Worm (Caenorhabditis elegans) whole organism, midembryonic: ENCODE measurements around the gene Y73C8B.5.

Source experiments
- T22C8.4 ChIP-seq: fragments of 200-800 bp; sonication (Bioruptor generic); IDR thresholded peaks from 2 replicates; pipeline ENCODE4 v1.3.6; 2022; ENCODE audit warnings: missing genetic modification characterization, missing compliant biosample characterization
- cog-1 ChIP-seq: sonication (generic microtip); optimal IDR thresholded peaks from 2 replicates; lab custom pipeline; 2016; ENCODE audit warnings: missing genetic modification characterization, missing compliant biosample characterization
- flt-1 ChIP-seq: fragments of 200-800 bp; sonication (Bioruptor generic); IDR thresholded peaks from 2 replicates; pipeline ENCODE4 v1.3.6; 2022; ENCODE audit warnings: missing genetic modification characterization, missing compliant biosample characterization
- klf-2 ChIP-seq: fragments of 200-800 bp; sonication (Bioruptor generic); conservative IDR thresholded peaks from 2 replicates; pipeline ENCODE4 v1.3.6; 2022; ENCODE audit warnings: missing genetic modification reagents, missing genetic modification characterization, missing compliant biosample characterization
- med-1 ChIP-seq: sonication (generic microtip); optimal IDR thresholded peaks from 2 replicates; lab custom pipeline; 2017; ENCODE audit warnings: missing genetic modification characterization, mild to moderate bottlenecking, missing compliant biosample characterization, antibody characterized with exemption, missing genetic modification reagents; ENCODE audit not compliant: insufficient read depth
- ref-1 ChIP-seq: fragments of 200-800 bp; sonication (Bioruptor generic); conservative IDR thresholded peaks from 2 replicates; pipeline ENCODE4 v1.3.6; 2022; ENCODE audit warnings: missing genetic modification reagents, missing genetic modification characterization, missing compliant biosample characterization
- tab-1 ChIP-seq: fragments of 200-800 bp; sonication (Bioruptor generic); IDR thresholded peaks from 2 replicates; pipeline ENCODE4 v1.3.6; 2022; ENCODE audit warnings: missing genetic modification characterization, missing compliant biosample characterization
- ztf-23 ChIP-seq: fragments of 200-800 bp; sonication (Bioruptor generic); IDR thresholded peaks from 2 replicates; pipeline ENCODE4 v1.3.6; 2022; ENCODE audit warnings: missing genetic modification reagents, missing genetic modification characterization, missing compliant biosample characterization
- ztf-29 ChIP-seq: fragments of 200-800 bp; sonication (Bioruptor generic); IDR thresholded peaks from 2 replicates; pipeline ENCODE4 v1.3.6; 2022; ENCODE audit warnings: missing genetic modification reagents, missing genetic modification characterization, missing compliant biosample characterization

Gene Y73C8B.5

ce11 chrV:3196832-3197329, at the start of gene Y73C8B.5, which contains the start of gene Y73C8B.1:
Y73C8B.5 (plus strand) TSS chrV:3197268.
Y73C8B.1 (minus strand) TSS chrV:3196882.
- TF ChIP-seq med-1 = no peak
- no peak for TF ChIP-seq ztf-23 (GFP tag; lab: Robert Waterston, UW)
- TF ChIP-seq tab-1 (GFP tag; lab: Robert Waterston, UW) = no peak
- TF ChIP-seq ref-1 = no peak
- no peak for TF ChIP-seq cog-1 (tag; lab: Kevin White, UChicago)
- TF ChIP-seq klf-2 (GFP tag; lab: Robert Waterston, UW) = no peak
- TF ChIP-seq flt-1 (GFP tag; lab: Robert Waterston, UW) = no peak
- TF ChIP-seq ztf-29 (GFP tag; lab: Robert Waterston, UW) = no peak

ce11 chrV:3149910-3150428, 47.1 kb upstream of the Y73C8B.5 start:
- TF ChIP-seq cog-1 (tag; lab: Kevin White, UChicago) = no peak
- no peak for TF ChIP-seq ztf-29 (GFP tag; lab: Robert Waterston, UW)
- no peak for TF ChIP-seq med-1
- no peak for TF ChIP-seq ztf-23 (GFP tag; lab: Robert Waterston, UW)
- TF ChIP-seq flt-1 (GFP tag; lab: Robert Waterston, UW) = no peak
- no peak for TF ChIP-seq ref-1
- no peak for TF ChIP-seq T22C8.4 (GFP tag; lab: Robert Waterston, UW)
- TF ChIP-seq tab-1 (GFP tag; lab: Robert Waterston, UW) = no peak
- no peak for TF ChIP-seq klf-2 (GFP tag; lab: Robert Waterston, UW)

ce11 chrV:3151862-3152261, 45.2 kb upstream of the Y73C8B.5 start, which contains the start of gene srab-6:
srab-6 (minus strand) TSS chrV:3151962.
- TF ChIP-seq tab-1 (GFP tag; lab: Robert Waterston, UW) = no peak
- TF ChIP-seq T22C8.4 (GFP tag; lab: Robert Waterston, UW) = no peak
- TF ChIP-seq ref-1 = no peak
- TF ChIP-seq ztf-23 (GFP tag; lab: Robert Waterston, UW) = no peak
- no peak for TF ChIP-seq cog-1 (tag; lab: Kevin White, UChicago)
- no peak for TF ChIP-seq ztf-29 (GFP tag; lab: Robert Waterston, UW)
- TF ChIP-seq klf-2 (GFP tag; lab: Robert Waterston, UW) = no peak
- TF ChIP-seq flt-1 (GFP tag; lab: Robert Waterston, UW) = no peak
- TF ChIP-seq med-1 = no peak

- TF ChIP-seq cog-1 (tag; lab: Kevin White, UChicago) (no peak), tab-1 (GFP tag; lab: Robert Waterston, UW) (no peak), flt-1 (GFP tag; lab: Robert Waterston, UW) (no peak), ztf-23 (GFP tag; lab: Robert Waterston, UW) (no peak), klf-2 (GFP tag; lab: Robert Waterston, UW) (no peak), ref-1 (no peak), T22C8.4 (GFP tag; lab: Robert Waterston, UW) (no peak), med-1 (no peak), ztf-29 (GFP tag; lab: Robert Waterston, UW) (no peak)
Measured at ce11 chrV:3155072-3155471, 42.0 kb upstream of the Y73C8B.5 start, which contains the start of gene srab-7. srab-7 (minus strand) TSS chrV:3155172.

- no peak for TF ChIP-seq cog-1 (tag; lab: Kevin White, UChicago)
- no peak for TF ChIP-seq ref-1
Measured at ce11 chrV:3156786-3157185, 40.3 kb upstream of the Y73C8B.5 start, which contains the start of gene exh-1. exh-1 (plus strand) TSS chrV:3157086.

- TF ChIP-seq klf-2 (GFP tag; lab: Robert Waterston, UW) (no peak), flt-1 (GFP tag; lab: Robert Waterston, UW) (no peak), tab-1 (GFP tag; lab: Robert Waterston, UW) (no peak), cog-1 (tag; lab: Kevin White, UChicago) (no peak), T22C8.4 (GFP tag; lab: Robert Waterston, UW) (no peak), med-1 (no peak), ztf-29 (GFP tag; lab: Robert Waterston, UW) (no peak), ref-1 (no peak), ztf-23 (GFP tag; lab: Robert Waterston, UW) (no peak)
Measured at ce11 chrV:3158379-3158778, 38.7 kb upstream of the Y73C8B.5 start.

ce11 chrV:3159252-3159651, 37.8 kb upstream of the Y73C8B.5 start, which contains the start of gene C36C5.12:
C36C5.12 (minus strand) TSS chrV:3159352.
- no peak for TF ChIP-seq ztf-29 (GFP tag; lab: Robert Waterston, UW)
- no peak for TF ChIP-seq flt-1 (GFP tag; lab: Robert Waterston, UW)
- no peak for TF ChIP-seq ref-1
- no peak for TF ChIP-seq tab-1 (GFP tag; lab: Robert Waterston, UW)
- no peak for TF ChIP-seq ztf-23 (GFP tag; lab: Robert Waterston, UW)
- no peak for TF ChIP-seq med-1
- TF ChIP-seq T22C8.4 (GFP tag; lab: Robert Waterston, UW) = no peak
- no peak for TF ChIP-seq cog-1 (tag; lab: Kevin White, UChicago)
- no peak for TF ChIP-seq klf-2 (GFP tag; lab: Robert Waterston, UW)

- no peak for TF ChIP-seq klf-2 (GFP tag; lab: Robert Waterston, UW)
- no peak for TF ChIP-seq flt-1 (GFP tag; lab: Robert Waterston, UW)
- no peak for TF ChIP-seq ztf-23 (GFP tag; lab: Robert Waterston, UW)
Measured at ce11 chrV:3162299-3162698, 34.8 kb upstream of the Y73C8B.5 start.

ce11 chrV:3163143-3163542, 33.9 kb upstream of the Y73C8B.5 start:
- TF ChIP-seq ztf-29 (GFP tag; lab: Robert Waterston, UW) = no peak
- no peak for TF ChIP-seq tab-1 (GFP tag; lab: Robert Waterston, UW)
- TF ChIP-seq cog-1 (tag; lab: Kevin White, UChicago) = no peak
- TF ChIP-seq ztf-23 (GFP tag; lab: Robert Waterston, UW) = no peak
- TF ChIP-seq med-1 = no peak
- TF ChIP-seq flt-1 (GFP tag; lab: Robert Waterston, UW) = no peak
- no peak for TF ChIP-seq klf-2 (GFP tag; lab: Robert Waterston, UW)
- TF ChIP-seq T22C8.4 (GFP tag; lab: Robert Waterston, UW) = no peak
- no peak for TF ChIP-seq ref-1

ce11 chrV:3165438-3165837, 31.6 kb upstream of the Y73C8B.5 start, which contains the start of gene C36C5.14:
C36C5.14 (minus strand) TSS chrV:3165538.
- no peak for TF ChIP-seq ref-1
- TF ChIP-seq med-1 = no peak
- TF ChIP-seq cog-1 (tag; lab: Kevin White, UChicago) = no peak
- no peak for TF ChIP-seq T22C8.4 (GFP tag; lab: Robert Waterston, UW)
- TF ChIP-seq klf-2 (GFP tag; lab: Robert Waterston, UW) = no peak
- TF ChIP-seq flt-1 (GFP tag; lab: Robert Waterston, UW) = no peak
- TF ChIP-seq ztf-23 (GFP tag; lab: Robert Waterston, UW) = no peak
- no peak for TF ChIP-seq tab-1 (GFP tag; lab: Robert Waterston, UW)
- TF ChIP-seq ztf-29 (GFP tag; lab: Robert Waterston, UW) = no peak
